Fruit fly (Drosophila melanogaster): Measurements from ENCODE around the gene BBS5.

DNA sequence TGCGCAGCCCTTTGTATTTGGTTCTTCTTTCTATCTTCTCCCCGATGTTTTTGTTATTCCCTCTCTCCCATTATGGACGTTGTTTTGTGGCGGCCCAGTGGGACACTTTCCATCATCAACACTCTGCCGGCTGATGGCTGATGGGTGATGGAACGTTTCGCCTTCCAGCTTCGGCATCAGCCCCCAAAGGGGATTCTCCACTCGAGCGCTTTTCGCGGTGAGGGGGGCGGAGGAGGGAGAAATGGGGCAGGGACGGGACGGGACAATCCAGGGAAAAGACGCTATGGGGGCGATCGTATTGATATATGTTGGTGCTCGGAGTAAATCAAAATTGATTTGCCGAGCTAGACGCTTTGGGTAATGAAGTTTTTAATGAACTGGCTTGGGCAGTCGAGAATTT, 9.1 kb downstream of the BBS5 start:
- TF ChIP-seq CTCF (optimal IDR thresholded peaks at IDR 0.05), result no peak
- TF ChIP-seq CG8478 (optimal IDR thresholded peaks at IDR 0.05), result no peak
